Fruit fly (Drosophila melanogaster) Kc167 (cell line): ENCODE measurements around the gene CG9147.

Source experiments
- Myc ChIP-seq: fragments of >200 bp; optimal IDR thresholded peaks from 2 replicates; lab custom pipeline; 2017; ENCODE audit warnings: missing external identifiers
- Sin3A ChIP-seq: fragments of >200 bp; optimal IDR thresholded peaks from 2 replicates; lab custom pipeline; 2018; ENCODE audit warnings: missing external identifiers
- h ChIP-seq: fragments of >200 bp; optimal IDR thresholded peaks from 3 replicates; lab custom pipeline; 2018; ENCODE audit warnings: missing external identifiers
- insv ChIP-seq: fragments of >200 bp; optimal IDR thresholded peaks from 3 replicates; lab custom pipeline; 2018; ENCODE audit warnings: missing external identifiers
- psq ChIP-seq: fragments of >200 bp; optimal IDR thresholded peaks from 2 replicates; lab custom pipeline; 2017; ENCODE audit warnings: missing external identifiers
- ttk ChIP-seq: sonication (Bioruptor generic); optimal IDR thresholded peaks from 2 replicates; lab custom pipeline; 2017; ENCODE audit warnings: missing external identifiers

dm6 chr2L:6109313-6109847, 43.6 kb downstream of the CG9147 start:
- no peak for TF ChIP-seq h
- TF ChIP-seq ttk (lab: Kevin White, UChicago), result no peak
- TF ChIP-seq Sin3A, result no peak
- TF ChIP-seq psq (lab: Kevin White, UChicago), result no peak
- no peak for TF ChIP-seq Myc (lab: Kevin White, UChicago)
- TF ChIP-seq insv (lab: Kevin White, UChicago), result no peak
